Worm (Caenorhabditis elegans) whole organism, late embryonic: ENCODE measurements around the gene srh-72.
A peak's percentile ranks its signal among the peaks of the same experiment; 100 is the strongest.

ENCODE experiments used
- C38D4.7 ChIP-seq: fragments of 200-800 bp; sonication (Bioruptor generic); optimal IDR thresholded peaks from 2 replicates; lab custom pipeline; 2018; ENCODE audit warnings: mild to moderate bottlenecking, missing genetic modification characterization, moderate library complexity, missing compliant biosample characterization
- F13H6.1 ChIP-seq: sonication (generic microtip); optimal IDR thresholded peaks from 2 replicates; lab custom pipeline; 2016; ENCODE audit warnings: missing genetic modification characterization, missing compliant biosample characterization
- K02D7.2 ChIP-seq: sonication (generic microtip); optimal IDR thresholded peaks from 2 replicates; lab custom pipeline; 2017; ENCODE audit warnings: mild to moderate bottlenecking, missing genetic modification characterization, missing compliant biosample characterization
- K09A11.1 ChIP-seq: sonication (generic microtip); optimal IDR thresholded peaks from 2 replicates; lab custom pipeline; 2017; ENCODE audit warnings: antibody characterized with exemption, mild to moderate bottlenecking, missing genetic modification characterization, missing compliant biosample characterization; ENCODE audit not compliant: insufficient read depth
- T23F11.4 ChIP-seq: fragments of 200-800 bp; sonication (Bioruptor generic); optimal IDR thresholded peaks from 2 replicates; lab custom pipeline; 2018; ENCODE audit warnings: mild to moderate bottlenecking, missing genetic modification characterization, missing compliant biosample characterization
- ahr-1 ChIP-seq: sonication (generic microtip); optimal IDR thresholded peaks from 2 replicates; lab custom pipeline; 2016; ENCODE audit warnings: missing genetic modification characterization, missing compliant biosample characterization
- ama-1 ChIP-seq: fragments of 150-350 bp; optimal IDR thresholded peaks from 2 replicates; lab custom pipeline; 2014
- ceh-14 ChIP-seq: sonication (generic microtip); optimal IDR thresholded peaks from 2 replicates; lab custom pipeline; 2016; ENCODE audit warnings: missing genotype, missing genetic modification characterization, missing compliant biosample characterization
- ceh-22 ChIP-seq: sonication (generic microtip); optimal IDR thresholded peaks from 2 replicates; lab custom pipeline; 2017; ENCODE audit warnings: missing biosample characterization, missing genetic modification characterization
- ceh-24 ChIP-seq: sonication (generic microtip); optimal IDR thresholded peaks from 2 replicates; lab custom pipeline; 2016; ENCODE audit warnings: mild to moderate bottlenecking, missing genetic modification characterization, missing compliant biosample characterization
- ceh-30 ChIP-seq: fragments of 150-350 bp; optimal IDR thresholded peaks from 2 replicates; lab custom pipeline; 2014; ENCODE audit warnings: missing biosample characterization, missing genetic modification characterization
- ceh-34 ChIP-seq: sonication (generic microtip); optimal IDR thresholded peaks from 2 replicates; lab custom pipeline; 2016; ENCODE audit warnings: mild to moderate bottlenecking, missing genetic modification characterization, missing compliant biosample characterization
- ceh-45 ChIP-seq: fragments of 200-800 bp; sonication (Bioruptor generic); IDR thresholded peaks from 2 replicates; pipeline ENCODE4 v1.3.6; 2022; ENCODE audit warnings: missing genetic modification reagents, missing genetic modification characterization, missing compliant biosample characterization
- ceh-6 ChIP-seq: fragments of 200-800 bp; sonication (Bioruptor generic); optimal IDR thresholded peaks from 2 replicates; lab custom pipeline; 2018; ENCODE audit warnings: mild to moderate bottlenecking, missing genetic modification characterization, missing compliant biosample characterization
- che-1 ChIP-seq: sonication (generic microtip); optimal IDR thresholded peaks from 2 replicates; lab custom pipeline; 2016; ENCODE audit warnings: mild to moderate bottlenecking, missing genetic modification characterization, missing compliant biosample characterization
- dmd-4 ChIP-seq: sonication (generic microtip); optimal IDR thresholded peaks from 2 replicates; lab custom pipeline; 2016; ENCODE audit warnings: borderline replicate concordance, missing genetic modification characterization, missing compliant biosample characterization
- dve-1 ChIP-seq: sonication (generic microtip); optimal IDR thresholded peaks from 2 replicates; lab custom pipeline; 2017; ENCODE audit warnings: antibody characterized with exemption, mild to moderate bottlenecking, missing genetic modification characterization, missing compliant biosample characterization
- elt-4 ChIP-seq: sonication (generic microtip); optimal IDR thresholded peaks from 2 replicates; lab custom pipeline; 2016; ENCODE audit warnings: missing genetic modification characterization, missing compliant biosample characterization
- fkh-6 ChIP-seq: sonication (generic microtip); optimal IDR thresholded peaks from 2 replicates; lab custom pipeline; 2016; ENCODE audit warnings: missing genetic modification characterization, missing compliant biosample characterization
- gmeb-2 ChIP-seq: sonication (generic microtip); optimal IDR thresholded peaks from 2 replicates; lab custom pipeline; 2016; ENCODE audit warnings: missing genetic modification characterization, inconsistent platforms, missing compliant biosample characterization
- hlh-13 ChIP-seq: fragments of 200-800 bp; sonication (Bioruptor generic); optimal IDR thresholded peaks from 2 replicates; lab custom pipeline; 2018; ENCODE audit warnings: mild to moderate bottlenecking, missing genetic modification characterization, missing compliant biosample characterization
- hlh-15 ChIP-seq: sonication (generic microtip); optimal IDR thresholded peaks from 2 replicates; lab custom pipeline; 2016; ENCODE audit warnings: missing genetic modification characterization, missing compliant biosample characterization
- hlh-30 ChIP-seq: sonication (generic microtip); optimal IDR thresholded peaks from 2 replicates; lab custom pipeline; 2017; ENCODE audit warnings: antibody characterized with exemption, missing genetic modification characterization, missing compliant biosample characterization; ENCODE audit not compliant: insufficient read depth
- hlh-6 ChIP-seq: sonication (generic microtip); optimal IDR thresholded peaks from 2 replicates; lab custom pipeline; 2016; ENCODE audit warnings: missing genotype, missing genetic modification characterization, missing compliant biosample characterization
- lin-11 ChIP-seq: fragments of 200-800 bp; sonication (Bioruptor generic); optimal IDR thresholded peaks from 2 replicates; lab custom pipeline; 2018; ENCODE audit warnings: mild to moderate bottlenecking, missing genetic modification characterization, missing compliant biosample characterization
- madf-2 ChIP-seq: sonication (generic microtip); optimal IDR thresholded peaks from 2 replicates; lab custom pipeline; 2017; ENCODE audit warnings: missing genetic modification characterization, missing compliant biosample characterization
- mec-3 ChIP-seq: sonication (generic microtip); optimal IDR thresholded peaks from 2 replicates; lab custom pipeline; 2016; ENCODE audit warnings: borderline replicate concordance, missing genetic modification characterization, missing compliant biosample characterization
- npax-4 ChIP-seq: sonication (generic microtip); optimal IDR thresholded peaks from 2 replicates; lab custom pipeline; 2016; ENCODE audit warnings: missing genetic modification characterization, missing compliant biosample characterization
- pha-2 ChIP-seq: sonication (generic microtip); optimal IDR thresholded peaks from 2 replicates; lab custom pipeline; 2017; ENCODE audit warnings: mild to moderate bottlenecking, missing genetic modification characterization, missing compliant biosample characterization
- pha-4 ChIP-seq: fragments of 150-350 bp; optimal IDR thresholded peaks from 2 replicates; lab custom pipeline; 2018; ENCODE audit warnings: missing biosample characterization, missing genetic modification reagents, missing genetic modification characterization
- pros-1 ChIP-seq: fragments of 150-350 bp; optimal IDR thresholded peaks from 2 replicates; lab custom pipeline; 2014; ENCODE audit warnings: missing biosample characterization, missing genetic modification reagents, missing genetic modification characterization
- rnt-1 ChIP-seq: sonication (generic microtip); optimal IDR thresholded peaks from 2 replicates; lab custom pipeline; 2016; ENCODE audit warnings: missing genetic modification characterization, missing compliant biosample characterization
- syd-9 ChIP-seq: sonication (generic microtip); optimal IDR thresholded peaks from 2 replicates; lab custom pipeline; 2016; ENCODE audit warnings: mild to moderate bottlenecking, missing genetic modification characterization, moderate library complexity, missing compliant biosample characterization
- tbx-2 ChIP-seq: sonication (generic microtip); optimal IDR thresholded peaks from 2 replicates; lab custom pipeline; 2016; ENCODE audit warnings: missing genetic modification characterization, missing compliant biosample characterization
- tbx-7 ChIP-seq: sonication (generic microtip); optimal IDR thresholded peaks from 2 replicates; lab custom pipeline; 2016; ENCODE audit warnings: missing genotype, missing genetic modification characterization, missing compliant biosample characterization
- unc-3 ChIP-seq, 2 experiments: fragments of 200-800 bp in 1 of 2; sonication (Bioruptor generic) in 1 of 2; sonication (generic microtip) in 1 of 2; conservative IDR thresholded peaks in 1 of 2; optimal IDR thresholded peaks in 1 of 2; 2 replicates each; pipeline versions ENCODE4 v1.3.6 to Lab custom; 2016 to 2022; ENCODE audit warnings: missing compliant biosample characterization in 2 of 2, missing genetic modification characterization in 2 of 2, missing genetic modification reagents in 1 of 2
- unc-42 ChIP-seq: sonication (generic microtip); optimal IDR thresholded peaks from 2 replicates; lab custom pipeline; 2016; ENCODE audit warnings: missing genotype, missing genetic modification characterization, missing compliant biosample characterization

Gene srh-72

ce11 chrII:1607575-1607974 lies 32.8 kb downstream of the srh-72 start:
- TF ChIP-seq ceh-34 (tag; lab: Kevin White, UChicago) (no peak), che-1 (tag; lab: Kevin White, UChicago) (no peak), pha-4 (no peak), unc-42 (tag; lab: Kevin White, UChicago) (no peak), mec-3 (tag; lab: Kevin White, UChicago) (no peak), tbx-7 (no peak), hlh-30 (tag; lab: Kevin White, UChicago) (no peak), hlh-13 (no peak), ceh-14 (no peak), syd-9 (tag; lab: Kevin White, UChicago) (no peak), tbx-2 (tag; lab: Kevin White, UChicago) (no peak), unc-3 (GFP tag; conservative IDR thresholded peaks at IDR 0.05; lab: Robert Waterston, UW) (no peak), unc-3 (tag; optimal IDR thresholded peaks at IDR 0.05; lab: Kevin White, UChicago) (no peak), gmeb-2 (tag; lab: Kevin White, UChicago) (no peak), pros-1 (tag; lab: Kevin White, UChicago) (no peak)
- TF ChIP-seq, all 69 proteins: peak for 0

- TF ChIP-seq K09A11.1 (tag; lab: Kevin White, UChicago) (no peak), T23F11.4 (GFP tag; lab: Kevin White, UChicago) (no peak), ceh-22 (tag; lab: Kevin White, UChicago) (no peak), lin-11 (tag; lab: Kevin White, UChicago) (no peak), ceh-45 (no peak), ceh-30 (tag; lab: Kevin White, UChicago) (no peak), npax-4 (no peak), hlh-6 (tag; lab: Kevin White, UChicago) (no peak), fkh-6 (tag; lab: Kevin White, UChicago) (no peak), unc-42 (tag; lab: Kevin White, UChicago) (no peak), pha-2 (tag; lab: Kevin White, UChicago) (no peak), K02D7.2 (tag; lab: Kevin White, UChicago) (no peak), elt-4 (tag; lab: Kevin White, UChicago) (no peak), tbx-2 (tag; lab: Kevin White, UChicago) (no peak), dmd-4 (tag; lab: Kevin White, UChicago) (no peak), tbx-7 (no peak), hlh-13 (no peak), ceh-24 (tag; lab: Kevin White, UChicago) (no peak)
- TF ChIP-seq, all 69 proteins: peak for 0
These were observed 34.3 kb downstream of the srh-72 start, which contains the start of gene bath-33 for ce11 chrII:1606079-1606478. bath-33 (minus strand) TSS chrII:1606179.

- TF ChIP-seq F13H6.1 (no peak), ceh-14 (no peak), elt-4 (tag; lab: Kevin White, UChicago) (no peak), C38D4.7 (GFP tag; lab: Kevin White, UChicago) (no peak), rnt-1 (tag; lab: Kevin White, UChicago) (no peak), madf-2 (tag; lab: Kevin White, UChicago) (no peak), ahr-1 (tag; lab: Kevin White, UChicago) (no peak), ceh-6 (GFP tag; lab: Kevin White, UChicago) (no peak), dve-1 (tag; lab: Kevin White, UChicago) (peak; percentile 98)
- TF ChIP-seq, all 69 proteins: peak for 1
These were observed 35.4 kb downstream of the srh-72 start for ce11 chrII:1605010-1605409.

- TF ChIP-seq hlh-13 (no peak), syd-9 (tag; lab: Kevin White, UChicago) (no peak), F13H6.1 (no peak), hlh-15 (tag; lab: Kevin White, UChicago) (no peak), ama-1 (lab: Kevin White, UChicago) (no peak)
These were observed 37.3 kb downstream of the srh-72 start for ce11 chrII:1603049-1603448.
